Worm (Caenorhabditis elegans): Measurements from ENCODE around the gene idpc-2.
A peak's percentile ranks its signal among the peaks of the same experiment; 100 is the strongest.

The idpc-2 gene

ce11 chrV:8663023-8663422, 41.9 kb upstream of the idpc-2 start:
- TF ChIP-seq nhr-129 (tag; optimal IDR thresholded peaks at IDR 0.05) (peak; percentile 40), snpc-4 (tag; optimal IDR thresholded peaks at IDR 0.05) (peak; percentile 6), nhr-10 (tag; optimal IDR thresholded peaks at IDR 0.05) (no peak), unc-55 (GFP tag; optimal IDR thresholded peaks at IDR 0.05) (peak; percentile 40), zag-1 (tag; optimal IDR thresholded peaks at IDR 0.05) (peak; percentile 80), sem-4 (tag; optimal IDR thresholded peaks at IDR 0.05) (peak; percentile 36), Y55F3AM.14 (GFP tag; optimal IDR thresholded peaks at IDR 0.05) (peak; percentile 43), ZK546.5 (tag; optimal IDR thresholded peaks at IDR 0.05) (no peak), C34F6.9 (tag; optimal IDR thresholded peaks at IDR 0.05) (peak; percentile 51), F13H6.1 (tag; optimal IDR thresholded peaks at IDR 0.05) (peak; percentile 57), aly-2 (tag; optimal IDR thresholded peaks at IDR 0.05) (no peak), lsy-2 (tag; optimal IDR thresholded peaks at IDR 0.05) (peak in 1 of 2 experiments; percentile 29), sma-9 (GFP tag; optimal IDR thresholded peaks at IDR 0.05) (peak; percentile 43), sma-9 (tag; optimal IDR thresholded peaks at IDR 0.05) (no peak), lin-13 (GFP tag; optimal IDR thresholded peaks at IDR 0.05) (no peak)

ce11 chrV:8662056-8663006, 41.2 kb upstream of the idpc-2 start:
- TF ChIP-seq lin-11 (tag; optimal IDR thresholded peaks at IDR 0.05) (no peak), F13H6.1 (tag; optimal IDR thresholded peaks at IDR 0.05) (peak; percentile 54), fos-1 (tag; optimal IDR thresholded peaks at IDR 0.05) (no peak), nhr-25 (tag; optimal IDR thresholded peaks at IDR 0.05) (peak; percentile 93), gmeb-1 (tag; optimal IDR thresholded peaks at IDR 0.05) (no peak), lin-13 (GFP tag; optimal IDR thresholded peaks at IDR 0.05) (no peak), sma-3 (GFP tag; optimal IDR thresholded peaks at IDR 0.05) (peak; percentile 82), ama-1 (optimal IDR thresholded peaks at IDR 0.05) (no peak), nhr-129 (tag; optimal IDR thresholded peaks at IDR 0.05) (peak; percentile 35), C34F6.9 (tag; optimal IDR thresholded peaks at IDR 0.05) (no peak), mab-5 (tag; optimal IDR thresholded peaks at IDR 0.05) (no peak), crh-2 (tag; optimal IDR thresholded peaks at IDR 0.05) (no peak), lsy-2 (tag; optimal IDR thresholded peaks at IDR 0.05) (peak in 1 of 2 experiments; percentile 21), blmp-1 (tag; optimal IDR thresholded peaks at IDR 0.05; ENCODE audit: insufficient read depth) (peak; percentile 91), zag-1 (tag; optimal IDR thresholded peaks at IDR 0.05) (no peak), R02D3.7 (tag; optimal IDR thresholded peaks at IDR 0.05) (no peak), nhr-77 (tag; optimal IDR thresholded peaks at IDR 0.05) (no peak), lin-39 (tag; optimal IDR thresholded peaks at IDR 0.05) (no peak), unc-39 (tag; optimal IDR thresholded peaks at IDR 0.05) (no peak), elt-1 (tag; optimal IDR thresholded peaks at IDR 0.05) (no peak), ceh-16 (tag; optimal IDR thresholded peaks at IDR 0.05) (peak; percentile 43), sma-9 (GFP tag; optimal IDR thresholded peaks at IDR 0.05) (peak; percentile 81), sma-9 (tag; optimal IDR thresholded peaks at IDR 0.05) (no peak), Y55F3AM.14 (GFP tag; optimal IDR thresholded peaks at IDR 0.05) (peak; percentile 66), egl-27 (tag; optimal IDR thresholded peaks at IDR 0.05) (peak; percentile 65), unc-55 (GFP tag; optimal IDR thresholded peaks at IDR 0.05) (no peak), nhr-10 (tag; optimal IDR thresholded peaks at IDR 0.05) (no peak), nhr-237 (tag; optimal IDR thresholded peaks at IDR 0.05) (no peak), sem-4 (tag; optimal IDR thresholded peaks at IDR 0.05) (peak; percentile 76), nhr-21 (tag; optimal IDR thresholded peaks at IDR 0.05) (peak; percentile 56), peb-1 (tag; optimal IDR thresholded peaks at IDR 0.05) (no peak), ceh-82 (tag; optimal IDR thresholded peaks at IDR 0.05) (no peak), mdl-1 (tag; optimal IDR thresholded peaks at IDR 0.05) (peak in 1 of 2 experiments; percentile 20)

ce11 chrV:8661241-8661954, 40.3 kb upstream of the idpc-2 start:
- peak; percentile 79 for TF ChIP-seq nhr-21 (tag; optimal IDR thresholded peaks at IDR 0.05)
- peak; percentile 43 for TF ChIP-seq sma-9 (GFP tag; optimal IDR thresholded peaks at IDR 0.05)
- no peak for TF ChIP-seq sma-9 (tag; optimal IDR thresholded peaks at IDR 0.05)
- TF ChIP-seq blmp-1 (tag; optimal IDR thresholded peaks at IDR 0.05; ENCODE audit: insufficient read depth): peak; percentile 45
- TF ChIP-seq crh-2 (tag; optimal IDR thresholded peaks at IDR 0.05): peak; percentile 18
- TF ChIP-seq mbf-1 (tag; optimal IDR thresholded peaks at IDR 0.05): no peak
- TF ChIP-seq ama-1 (optimal IDR thresholded peaks at IDR 0.05): no peak
- no peak for TF ChIP-seq nhr-237 (tag; optimal IDR thresholded peaks at IDR 0.05)
- no peak for TF ChIP-seq peb-1 (tag; optimal IDR thresholded peaks at IDR 0.05)
- TF ChIP-seq F13H6.1 (tag; optimal IDR thresholded peaks at IDR 0.05): peak; percentile 11
- peak; percentile 82 for TF ChIP-seq ceh-16 (tag; optimal IDR thresholded peaks at IDR 0.05)
- TF ChIP-seq nhr-25 (tag; optimal IDR thresholded peaks at IDR 0.05): peak; percentile 72
- TF ChIP-seq elt-1 (tag; optimal IDR thresholded peaks at IDR 0.05): no peak
- TF ChIP-seq fos-1 (tag; optimal IDR thresholded peaks at IDR 0.05): peak; percentile 53
- TF ChIP-seq nhr-23 (tag; optimal IDR thresholded peaks at IDR 0.05): peak; percentile 68
